Fruit fly (Drosophila melanogaster) whole organism, prepupa: ENCODE data around the gene Chmp1.

Experiments
- CG11294 ChIP-seq: fragments of 200-800 bp; sonication (Bioruptor generic); IDR thresholded peaks from 2 replicates; pipeline ENCODE4 v1.3.6; 2022; ENCODE audit warnings: missing biosample characterization, missing genetic modification characterization
- esn ChIP-seq: fragments of 200-800 bp; sonication (Bioruptor generic); optimal IDR thresholded peaks from 2 replicates; lab custom pipeline; 2016; ENCODE audit warnings: missing biosample characterization, mild to moderate bottlenecking, missing genetic modification characterization, moderate library complexity
- fkh ChIP-seq: fragments of 200-800 bp; sonication (Bioruptor generic); optimal IDR thresholded peaks from 3 replicates; lab custom pipeline; 2017; ENCODE audit warnings: missing biosample characterization, mild to moderate bottlenecking, missing genetic modification characterization, moderate library complexity
- svp ChIP-seq: fragments of 200-800 bp; sonication (Bioruptor generic); peaks from one replicate; lab custom pipeline; 2016; ENCODE audit warnings: missing biosample characterization, missing genetic modification characterization
- vri ChIP-seq: fragments of 200-800 bp; sonication (Bioruptor generic); optimal IDR thresholded peaks from 3 replicates; lab custom pipeline; 2016; ENCODE audit warnings: missing biosample characterization, mild to moderate bottlenecking, missing genetic modification characterization

The Chmp1 gene

dm6 chr3L:18634792-18635471 is 48.9 kb downstream of the Chmp1 start:
- peak; percentile 29 for TF ChIP-seq svp
- TF ChIP-seq CG11294: no peak

DNA sequence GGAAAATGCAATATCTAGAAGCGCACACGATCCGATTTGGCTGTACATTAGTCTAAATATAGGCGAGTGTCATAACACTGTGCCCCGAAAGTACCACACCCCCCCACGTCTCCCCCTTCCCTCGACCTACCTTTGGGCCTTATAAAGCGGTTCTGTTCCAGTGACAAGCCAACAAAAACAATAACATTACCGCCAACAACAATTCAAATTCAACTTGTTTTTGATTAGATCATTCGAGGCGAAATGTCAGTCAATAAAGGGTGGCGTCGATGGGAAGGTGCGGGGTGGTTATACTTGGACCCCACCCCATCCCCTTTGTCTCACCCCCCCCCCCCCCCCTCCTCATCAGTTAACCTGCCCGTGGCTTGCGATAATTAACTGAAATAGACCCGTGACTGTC is 50.8 kb downstream of the Chmp1 start:
- TF ChIP-seq vri (GFP tag; lab: Kevin White, UChicago): peak; percentile 60
- peak; percentile 75 for TF ChIP-seq fkh (GFP tag; lab: Kevin White, UChicago)
- TF ChIP-seq esn (GFP tag; lab: Kevin White, UChicago): no peak
- TF ChIP-seq, all 60 proteins: peak for 2
